Worm (Caenorhabditis elegans): Measurements from ENCODE around the gene F21D9.2.

DNA sequence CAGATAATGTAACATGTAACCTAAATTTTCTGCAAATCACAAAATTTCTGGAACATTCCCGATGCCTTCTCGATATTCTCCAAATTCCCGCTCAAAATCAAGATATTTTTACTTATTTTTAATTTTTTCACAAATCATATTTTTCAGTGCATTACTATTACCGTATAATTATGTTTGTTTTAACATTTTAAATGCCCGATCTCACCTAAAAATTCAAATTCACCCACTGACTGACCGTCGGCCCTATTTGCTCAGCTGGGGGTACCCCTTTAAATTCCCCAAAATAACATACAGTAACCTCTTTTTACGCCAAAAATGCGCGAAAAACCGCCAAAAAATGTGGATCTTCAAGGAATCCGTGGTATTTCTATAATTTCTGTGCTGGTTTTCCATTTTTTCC, 44.6 kb downstream of the F21D9.2 start, which contains the start of gene oac-49:
- no peak for TF ChIP-seq dao-5 (tag; optimal IDR thresholded peaks at IDR 0.05)
- TF ChIP-seq him-1 (tag; optimal IDR thresholded peaks at IDR 0.05): no peak
- TF ChIP-seq W03F9.2 (tag; optimal IDR thresholded peaks at IDR 0.05): no peak

Data from whole organism, L4/young adult.